Worm (Caenorhabditis elegans): ENCODE data around the gene dsb-1.

DNA sequence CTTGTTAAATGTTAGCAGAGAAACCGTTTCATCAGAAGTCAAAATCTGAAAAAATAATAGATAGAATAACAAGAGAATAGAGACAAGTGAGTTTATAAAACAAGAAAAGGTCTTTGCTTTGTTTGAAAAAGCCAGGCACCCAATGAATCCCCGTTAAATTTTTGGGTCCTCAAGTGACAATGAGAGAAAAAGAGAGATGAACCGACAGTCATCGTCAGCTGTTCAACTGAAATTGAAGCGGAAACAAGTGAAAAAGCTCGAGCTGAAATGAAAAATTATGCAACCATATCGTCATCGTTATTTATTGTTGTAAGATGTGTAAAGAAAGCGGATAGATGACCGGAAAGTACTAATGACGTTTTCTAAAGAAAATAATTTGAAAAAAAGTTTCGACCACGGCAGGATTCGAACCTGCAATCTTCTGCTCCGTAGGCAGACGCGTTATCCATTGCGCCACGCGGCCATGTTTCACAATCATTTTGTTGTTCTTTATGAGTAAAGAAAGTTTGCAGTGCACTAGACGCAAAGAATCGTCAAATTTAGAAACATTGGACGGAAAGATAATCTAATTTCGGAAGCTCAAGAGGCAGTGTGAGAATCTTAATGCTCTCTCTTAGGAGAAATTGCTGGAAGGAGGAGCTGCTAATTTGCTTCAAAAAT, 8.9 kb downstream of the dsb-1 start, which contains the start of gene F08G5.3:
- TF ChIP-seq nhr-25 (tag; optimal IDR thresholded peaks at IDR 0.05; ENCODE audit: borderline replicate concordance, insufficient read depth): no peak
- TF ChIP-seq spr-1 (tag; optimal IDR thresholded peaks at IDR 0.05): no peak
- peak; percentile 51 for TF ChIP-seq F49E8.2 (tag; optimal IDR thresholded peaks at IDR 0.05; ENCODE audit: borderline replicate concordance)
- no peak for TF ChIP-seq cey-2 (tag; optimal IDR thresholded peaks at IDR 0.05; ENCODE audit: borderline replicate concordance, insufficient read depth)
- no peak for TF ChIP-seq mdl-1 (tag; optimal IDR thresholded peaks at IDR 0.05)
- no peak for TF ChIP-seq aha-1 (tag)
- TF ChIP-seq ceh-82 (tag; optimal IDR thresholded peaks at IDR 0.05): no peak
- no peak for TF ChIP-seq attf-4 (tag; optimal IDR thresholded peaks at IDR 0.05)
- TF ChIP-seq aly-2 (tag; optimal IDR thresholded peaks at IDR 0.05): no peak
- no peak for TF ChIP-seq fkh-10 (GFP tag; optimal IDR thresholded peaks at IDR 0.05)
